Fruit fly (Drosophila melanogaster) whole organism, embryonic: ENCODE results near the gene Bem46.
A peak's percentile ranks its signal among the peaks of the same experiment; 100 is the strongest.

Experiments
- Abd-B ChIP-seq: fragments of 200-800 bp; sonication (Bioruptor generic); optimal IDR thresholded peaks from 2 replicates; lab custom pipeline; 2018; ENCODE audit warnings: missing biosample characterization, mild to moderate bottlenecking, missing genetic modification characterization, moderate library complexity
- Ada2b ChIP-seq: fragments of 200-800 bp; sonication (Bioruptor generic); IDR thresholded peaks from 2 replicates; pipeline ENCODE4 v1.3.6; 2022; ENCODE audit warnings: missing biosample characterization, missing genetic modification characterization
- Atf-2 ChIP-seq: fragments of 200-800 bp; sonication (Bioruptor generic); optimal IDR thresholded peaks from 2 replicates; lab custom pipeline; 2016; ENCODE audit warnings: missing biosample characterization, missing genetic modification characterization
- Atf6 ChIP-seq: fragments of 200-800 bp; sonication (Bioruptor generic); IDR thresholded peaks from 2 replicates; pipeline ENCODE4 v1.3.6; 2022; ENCODE audit warnings: missing biosample characterization, missing genetic modification characterization
- Blimp-1 ChIP-seq: fragments of 200-800 bp; sonication (Bioruptor generic); optimal IDR thresholded peaks from 3 replicates; lab custom pipeline; 2018; ENCODE audit warnings: missing biosample characterization, missing genetic modification characterization, mild to moderate bottlenecking, moderate library complexity, missing genetic modification reagents
- Bteb2 ChIP-seq: fragments of 200-800 bp; sonication (Bioruptor generic); optimal IDR thresholded peaks from 2 replicates; lab custom pipeline; 2016; ENCODE audit warnings: missing biosample characterization, missing genetic modification characterization
- CG10979 ChIP-seq: fragments of 200-800 bp; sonication (Bioruptor generic); optimal IDR thresholded peaks from 2 replicates; lab custom pipeline; 2018; ENCODE audit warnings: missing biosample characterization, mild to moderate bottlenecking, missing genetic modification characterization, moderate library complexity
- CG12299 ChIP-seq: fragments of 200-800 bp; sonication (Bioruptor generic); optimal IDR thresholded peaks from 2 replicates; lab custom pipeline; 2018; ENCODE audit warnings: missing biosample characterization, mild to moderate bottlenecking, missing genetic modification characterization
- CG1233 ChIP-seq: fragments of 200-800 bp; sonication (Bioruptor generic); optimal IDR thresholded peaks from 4 replicates; lab custom pipeline; 2018; ENCODE audit warnings: missing biosample characterization, mild to moderate bottlenecking, missing genetic modification characterization
- CG13424 ChIP-seq: fragments of 200-800 bp; sonication (Bioruptor generic); optimal IDR thresholded peaks from 2 replicates; lab custom pipeline; 2019; ENCODE audit warnings: missing biosample characterization, mild to moderate bottlenecking, missing genetic modification characterization, moderate library complexity
- CG16813 ChIP-seq: fragments of 200-800 bp; sonication (Bioruptor generic); IDR thresholded peaks from 3 replicates; pipeline ENCODE4 v1.3.6; 2022; ENCODE audit warnings: missing biosample characterization, missing genetic modification characterization; ENCODE audit not compliant: partially characterized antibody
- CG17328 ChIP-seq: fragments of 200-800 bp; sonication (Bioruptor generic); IDR thresholded peaks from 2 replicates; pipeline ENCODE4 v1.3.6; 2022; ENCODE audit warnings: missing biosample characterization, missing genetic modification characterization
- CG2120 ChIP-seq: fragments of 200-800 bp; sonication (Bioruptor generic); optimal IDR thresholded peaks from 3 replicates; lab custom pipeline; 2016; ENCODE audit warnings: missing biosample characterization, missing genetic modification characterization
- CG32772 ChIP-seq: fragments of 200-800 bp; sonication (Bioruptor generic); IDR thresholded peaks from 2 replicates; pipeline ENCODE4 v1.3.6; 2022; ENCODE audit warnings: missing biosample characterization, missing genetic modification characterization
- CG34224 ChIP-seq: fragments of 200-800 bp; sonication (Bioruptor generic); IDR thresholded peaks from 3 replicates; pipeline ENCODE4 v1.3.6; 2022; ENCODE audit warnings: missing biosample characterization, missing genetic modification characterization; ENCODE audit not compliant: partially characterized antibody
- CG4617 ChIP-seq: fragments of 200-800 bp; sonication (Bioruptor generic); optimal IDR thresholded peaks from 3 replicates; lab custom pipeline; 2016; ENCODE audit warnings: missing biosample characterization, missing genetic modification characterization, borderline replicate concordance
- CG6791 ChIP-seq: fragments of 200-800 bp; sonication (Bioruptor generic); IDR thresholded peaks from 3 replicates; pipeline ENCODE4 v1.3.6; 2022; ENCODE audit warnings: missing biosample characterization, missing genetic modification characterization; ENCODE audit not compliant: partially characterized antibody
- CG8765 ChIP-seq: fragments of 200-800 bp; sonication (Bioruptor generic); IDR thresholded peaks from 2 replicates; pipeline ENCODE4 v1.3.6; 2022; ENCODE audit warnings: missing biosample characterization, missing genetic modification characterization
- CoRest ChIP-seq: fragments of 200-800 bp; sonication (Bioruptor generic); optimal IDR thresholded peaks from 3 replicates; lab custom pipeline; 2018; ENCODE audit warnings: missing biosample characterization, mild to moderate bottlenecking, missing genetic modification characterization, moderate library complexity
- Dbx ChIP-seq: fragments of 200-800 bp; sonication (Bioruptor generic); IDR thresholded peaks from 3 replicates; pipeline ENCODE4 v1.3.6; 2022; ENCODE audit warnings: missing biosample characterization, missing genetic modification characterization
- Fer2 ChIP-seq: fragments of 200-800 bp; sonication (Bioruptor generic); optimal IDR thresholded peaks from 2 replicates; lab custom pipeline; 2018; ENCODE audit warnings: missing biosample characterization, mild to moderate bottlenecking, missing genetic modification characterization, moderate library complexity
- Fer3 ChIP-seq: fragments of 200-800 bp; sonication (Bioruptor generic); optimal IDR thresholded peaks from 2 replicates; lab custom pipeline; 2018; ENCODE audit warnings: missing biosample characterization, mild to moderate bottlenecking, missing genetic modification characterization, moderate library complexity
- HHEX ChIP-seq: fragments of 200-800 bp; sonication (Bioruptor generic); optimal IDR thresholded peaks from 3 replicates; lab custom pipeline; 2017; ENCODE audit warnings: missing biosample characterization, mild to moderate bottlenecking, missing genetic modification characterization, missing genetic modification reagents
- Hmr ChIP-seq: fragments of 200-800 bp; sonication (Bioruptor generic); optimal IDR thresholded peaks from 3 replicates; lab custom pipeline; 2017; ENCODE audit warnings: mild to moderate bottlenecking, missing biosample characterization, missing genetic modification reagents, missing genetic modification characterization
- Mad ChIP-seq: fragments of 200-800 bp; sonication (Bioruptor generic); optimal IDR thresholded peaks from 2 replicates; lab custom pipeline; 2016; ENCODE audit warnings: missing biosample characterization, missing genetic modification characterization
- Neu2 ChIP-seq: fragments of 200-800 bp; sonication (Bioruptor generic); optimal IDR thresholded peaks from 3 replicates; lab custom pipeline; 2016; ENCODE audit warnings: missing biosample characterization, missing genetic modification characterization, borderline replicate concordance
- Pdp1 ChIP-seq, 2 experiments: fragments of 200-800 bp; sonication (Bioruptor generic); optimal IDR thresholded peaks; 3 replicates each; lab custom pipeline; 2016; ENCODE audit warnings: missing biosample characterization in 2 of 2, missing genetic modification characterization in 2 of 2, mild to moderate bottlenecking in 1 of 2, moderate library complexity in 1 of 2
- Rx ChIP-seq: fragments of 200-800 bp; sonication (Bioruptor generic); IDR thresholded peaks from 2 replicates; pipeline ENCODE4 v1.3.6; 2022; ENCODE audit warnings: missing biosample characterization, missing genetic modification characterization
- Spps ChIP-seq: fragments of 200-800 bp; sonication (Bioruptor generic); optimal IDR thresholded peaks from 2 replicates; lab custom pipeline; 2018; ENCODE audit warnings: missing biosample characterization, mild to moderate bottlenecking, missing genetic modification characterization
- ato ChIP-seq: fragments of 200-800 bp; sonication (Bioruptor generic); IDR thresholded peaks from 2 replicates; pipeline ENCODE4 v1.3.6; 2022; ENCODE audit warnings: missing biosample characterization, missing genetic modification characterization; ENCODE audit not compliant: partially characterized antibody
- br ChIP-seq: fragments of >200 bp; optimal IDR thresholded peaks from 2 replicates; lab custom pipeline; 2017
- croc ChIP-seq: fragments of 200-800 bp; sonication (Bioruptor generic); conservative IDR thresholded peaks from 3 replicates; pipeline ENCODE4 v1.3.6; 2022; ENCODE audit warnings: missing biosample characterization, missing genetic modification characterization
- gcm ChIP-seq: fragments of 200-800 bp; sonication (Bioruptor generic); optimal IDR thresholded peaks from 2 replicates; lab custom pipeline; 2019; ENCODE audit warnings: missing biosample characterization, mild to moderate bottlenecking, missing genetic modification characterization, moderate library complexity
- grau ChIP-seq: fragments of 200-800 bp; optimal IDR thresholded peaks from 3 replicates; lab custom pipeline; 2019; ENCODE audit warnings: missing biosample characterization, mild to moderate bottlenecking, missing genetic modification characterization, moderate library complexity
- grn ChIP-seq: fragments of 200-800 bp; sonication (Bioruptor generic); optimal IDR thresholded peaks from 3 replicates; lab custom pipeline; 2017; ENCODE audit warnings: missing biosample characterization, missing genetic modification characterization
- gsb ChIP-seq: fragments of 200-800 bp; sonication (Bioruptor generic); IDR thresholded peaks from 2 replicates; pipeline ENCODE4 v1.3.6; 2022; ENCODE audit warnings: missing biosample characterization, missing genetic modification characterization
- ken ChIP-seq: fragments of 200-800 bp; sonication (Bioruptor generic); IDR thresholded peaks from 3 replicates; pipeline ENCODE4 v1.3.6; 2022; ENCODE audit warnings: missing biosample characterization, missing genetic modification characterization
- lab ChIP-seq: fragments of 200-800 bp; sonication (Bioruptor generic); optimal IDR thresholded peaks from 3 replicates; lab custom pipeline; 2017; ENCODE audit warnings: missing biosample characterization, missing genetic modification characterization, mild to moderate bottlenecking, moderate library complexity, missing genetic modification reagents
- odd ChIP-seq: fragments of 200-800 bp; sonication (Bioruptor generic); optimal IDR thresholded peaks from 2 replicates; lab custom pipeline; 2017; ENCODE audit warnings: missing biosample characterization, mild to moderate bottlenecking, missing genetic modification characterization
- pb ChIP-seq: fragments of 200-800 bp; sonication (Bioruptor generic); optimal IDR thresholded peaks from 3 replicates; lab custom pipeline; 2016; ENCODE audit warnings: missing biosample characterization, missing genetic modification characterization
- pho ChIP-seq: fragments of 200-800 bp; sonication (Bioruptor generic); optimal IDR thresholded peaks from 2 replicates; lab custom pipeline; 2016; ENCODE audit warnings: missing biosample characterization, missing genetic modification characterization
- pnt ChIP-seq: fragments of 200-800 bp; sonication (Bioruptor generic); optimal IDR thresholded peaks from 3 replicates; lab custom pipeline; 2016; ENCODE audit warnings: missing biosample characterization, missing genetic modification characterization
- row ChIP-seq: fragments of 200-800 bp; sonication (Bioruptor generic); IDR thresholded peaks from 3 replicates; pipeline ENCODE4 v1.3.6; 2022; ENCODE audit warnings: missing biosample characterization, missing genetic modification characterization
- sc ChIP-seq, 3 experiments: fragments of >200 bp in 2 of 3; fragments of 200-800 bp in 1 of 3; sonication (Bioruptor generic) in 1 of 3; optimal IDR thresholded peaks; 2 replicates in 2 of 3; 3 replicates in 1 of 3; lab custom pipeline; 2017; ENCODE audit warnings: mild to moderate bottlenecking in 1 of 3, missing biosample characterization in 1 of 3, missing genetic modification characterization in 1 of 3, missing genetic modification reagents in 1 of 3
- sima ChIP-seq: fragments of 200-800 bp; sonication (Bioruptor generic); optimal IDR thresholded peaks from 2 replicates; lab custom pipeline; 2016; ENCODE audit warnings: missing biosample characterization, missing genetic modification characterization
- sna ChIP-seq: fragments of 200-800 bp; sonication (Bioruptor generic); IDR thresholded peaks from 2 replicates; pipeline ENCODE4 v1.3.6; 2022; ENCODE audit warnings: missing biosample characterization, missing genetic modification characterization; ENCODE audit not compliant: partially characterized antibody
- unpg ChIP-seq: fragments of 200-800 bp; sonication (Bioruptor generic); optimal IDR thresholded peaks from 3 replicates; lab custom pipeline; 2018; ENCODE audit warnings: missing biosample characterization, mild to moderate bottlenecking, missing genetic modification characterization, moderate library complexity
- zfh2 ChIP-seq: fragments of 200-800 bp; sonication (Bioruptor generic); optimal IDR thresholded peaks from 2 replicates; lab custom pipeline; 2016; ENCODE audit warnings: missing biosample characterization, missing genetic modification characterization

Gene Bem46

DNA sequence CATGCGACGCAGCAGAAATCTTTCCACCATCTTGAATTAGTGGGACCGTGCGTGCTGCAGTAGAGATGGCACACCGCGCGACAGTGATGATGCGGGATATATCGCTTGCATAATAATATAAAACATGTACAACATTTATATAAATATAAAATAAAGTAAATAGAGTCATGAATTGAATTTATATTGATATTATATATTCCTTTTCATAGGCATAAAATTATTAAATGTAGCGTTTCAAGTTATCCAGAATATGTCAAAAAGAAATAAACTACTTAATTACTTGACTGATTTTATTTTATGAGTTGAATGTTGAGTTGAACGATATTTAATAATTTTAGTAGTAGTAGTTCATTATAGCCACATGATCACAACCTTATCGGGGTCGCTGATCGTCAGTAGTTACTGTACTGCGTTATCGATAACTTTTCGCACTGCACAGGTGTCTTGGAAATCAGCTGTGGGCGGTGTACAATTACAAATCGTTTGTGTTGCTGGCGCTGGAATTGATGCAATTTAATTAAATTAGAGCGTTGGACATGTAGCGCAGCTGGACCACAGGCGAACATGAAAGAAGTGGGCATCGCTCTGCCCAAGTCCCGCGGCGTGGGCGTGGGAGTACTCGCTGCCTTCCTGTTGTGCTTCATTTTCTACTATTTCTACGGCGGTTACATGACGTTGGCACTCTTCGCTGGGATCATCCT, at the start of gene Bem46, which contains the start of gene Chd1:
Gene Bem46, plus strand, starts transcription at position 436 of the 701 bp plus-strand sequence.
Gene Chd1, minus strand, starts transcription at position 43 of the 701 bp plus-strand sequence.
- TF ChIP-seq Atf-2 (peak; percentile 57), pho (GFP tag; lab: Kevin White, UChicago) (peak; percentile 75), CG13424 (peak; percentile 90), CoRest (tag; lab: Kevin White, UChicago) (peak; percentile 94), Ada2b (GFP tag; lab: Robert Waterston, UW) (peak; percentile 73), Dbx (GFP tag; lab: Robert Waterston, UW) (peak; percentile 89), CG16813 (GFP tag; lab: Robert Waterston, UW) (peak; percentile 27; the same call in 1 of the 3 replicates), Bteb2 (GFP tag; lab: Kevin White, UChicago) (peak; percentile 33), Fer3 (tag; lab: Kevin White, UChicago) (peak; percentile 86), gsb (peak; percentile 42; the same call in 1 of the 2 replicates), Mad (GFP tag; lab: Kevin White, UChicago) (peak; percentile 79), Atf6 (GFP tag; lab: Robert Waterston, UW) (peak; percentile 73), zfh2 (peak; percentile 84), CG10979 (tag; lab: Kevin White, UChicago) (peak; percentile 77), Pdp1 (GFP tag; optimal IDR thresholded peaks at IDR 0.05; lab: Kevin White, UChicago) (peak; percentile 79 to 82), odd (GFP tag; lab: Kevin White, UChicago) (no peak), sna (GFP tag; lab: Robert Waterston, UW) (no peak), row (GFP tag; lab: Robert Waterston, UW) (peak; percentile 95), HHEX (peak; percentile 79), CG4617 (GFP tag; lab: Kevin White, UChicago) (peak; percentile 70), grn (GFP tag; lab: Kevin White, UChicago) (no peak), lab (no peak), grau (peak; percentile 99), Neu2 (GFP tag; lab: Kevin White, UChicago) (no peak), Abd-B (GFP tag; lab: Kevin White, UChicago) (peak; percentile 92), Spps (tag; lab: Kevin White, UChicago) (peak; percentile 46), sima (GFP tag; lab: Kevin White, UChicago) (no peak), CG32772 (GFP tag; lab: Robert Waterston, UW) (no peak; the same call in none of the 2 replicates), unpg (peak; percentile 80), ato (GFP tag; lab: Robert Waterston, UW) (no peak), ken (GFP tag; lab: Robert Waterston, UW) (peak; percentile 83), CG34224 (GFP tag; lab: Robert Waterston, UW) (no peak; the same call in 2 of the 3 replicates), CG8765 (GFP tag; lab: Robert Waterston, UW) (peak; percentile 66), CG17328 (GFP tag; lab: Robert Waterston, UW) (peak; percentile 74), CG6791 (GFP tag; lab: Robert Waterston, UW) (peak; percentile 29; the same call in 1 of the 3 replicates), Rx (GFP tag; lab: Robert Waterston, UW) (peak; percentile 65), br (no peak), Hmr (no peak), pnt (peak; percentile 74), CG2120 (GFP tag; lab: Kevin White, UChicago) (peak; percentile 90), Blimp-1 (GFP tag; lab: Kevin White, UChicago) (no peak), croc (GFP tag; lab: Robert Waterston, UW) (peak; percentile 61; the same call in 2 of the 3 replicates), pb (GFP tag; lab: Kevin White, UChicago) (no peak), gcm (GFP tag; lab: Kevin White, UChicago) (peak; percentile 82), CG1233 (GFP tag; lab: Kevin White, UChicago) (peak; percentile 86), Fer2 (peak; percentile 74), sc (optimal IDR thresholded peaks at IDR 0.05; lab: Kevin White, UChicago) (no peak), sc (GFP tag; optimal IDR thresholded peaks at IDR 0.05; lab: Kevin White, UChicago) (no peak), CG12299 (peak; percentile 69)
